Worm (Caenorhabditis elegans) whole organism, L3 larva: Measurements from ENCODE around the gene K11H12.8.

ENCODE experiments used
- R02D3.7 ChIP-seq: fragments of 150-350 bp; optimal IDR thresholded peaks from 2 replicates; lab custom pipeline; 2014; ENCODE audit warnings: missing biosample characterization, missing genetic modification characterization
- ZK546.5 ChIP-seq: sonication (generic microtip); optimal IDR thresholded peaks from 2 replicates; lab custom pipeline; 2017; ENCODE audit warnings: missing biosample characterization, missing genetic modification characterization
- ceh-28 ChIP-seq: fragments of 150-350 bp; optimal IDR thresholded peaks from 2 replicates; lab custom pipeline; 2014; ENCODE audit warnings: missing biosample characterization, missing genetic modification reagents, missing genetic modification characterization
- egl-27 ChIP-seq: sonication (generic microtip); optimal IDR thresholded peaks from 4 replicates; lab custom pipeline; 2017; ENCODE audit warnings: missing biosample characterization, missing genetic modification reagents, missing genetic modification characterization
- egl-5 ChIP-seq: fragments of 150-350 bp; optimal IDR thresholded peaks from 2 replicates; lab custom pipeline; 2017; ENCODE audit warnings: missing biosample characterization, missing genetic modification reagents, missing genetic modification characterization, inconsistent platforms
- elt-1 ChIP-seq: fragments of 150-350 bp; optimal IDR thresholded peaks from 2 replicates; lab custom pipeline; 2014; ENCODE audit warnings: missing biosample characterization, missing genetic modification characterization
- elt-2 ChIP-seq: sonication (generic microtip); optimal IDR thresholded peaks from 2 replicates; lab custom pipeline; 2016; ENCODE audit warnings: missing genetic modification reagents, mild to moderate bottlenecking, missing genetic modification characterization, missing compliant biosample characterization
- elt-3 ChIP-seq, 3 experiments: fragments of 150-350 bp in 1 of 3; sonication (generic microtip) in 2 of 3; optimal IDR thresholded peaks; 2 replicates in 2 of 3; 4 replicates in 1 of 3; lab custom pipeline; 2014 to 2017; ENCODE audit warnings: missing biosample characterization in 3 of 3, missing genetic modification characterization in 3 of 3
- fkh-2 ChIP-seq: fragments of 150-350 bp; optimal IDR thresholded peaks from 2 replicates; lab custom pipeline; 2014; ENCODE audit warnings: missing biosample characterization, missing genetic modification reagents, missing genetic modification characterization
- fos-1 ChIP-seq: fragments of 150-350 bp; optimal IDR thresholded peaks from 2 replicates; lab custom pipeline; 2014; ENCODE audit warnings: missing biosample characterization, missing genetic modification characterization
- hmg-11 ChIP-seq: sonication (generic microtip); optimal IDR thresholded peaks from 2 replicates; lab custom pipeline; 2016; ENCODE audit warnings: missing genetic modification characterization, missing compliant biosample characterization
- jun-1 ChIP-seq: fragments of 150-350 bp; optimal IDR thresholded peaks from 2 replicates; lab custom pipeline; 2014; ENCODE audit warnings: missing biosample characterization, missing genetic modification reagents, missing genetic modification characterization
- lin-39 ChIP-seq: fragments of 150-350 bp; optimal IDR thresholded peaks from 2 replicates; lab custom pipeline; 2018; ENCODE audit warnings: missing biosample characterization, missing genetic modification reagents, missing genetic modification characterization
- lsy-12 ChIP-seq: sonication (generic microtip); optimal IDR thresholded peaks from 2 replicates; lab custom pipeline; 2016; ENCODE audit warnings: mild to moderate bottlenecking, missing genetic modification characterization, missing compliant biosample characterization
- mdl-1 ChIP-seq: fragments of 150-350 bp; optimal IDR thresholded peaks from 2 replicates; lab custom pipeline; 2014; ENCODE audit warnings: missing biosample characterization, missing genetic modification characterization
- mml-1 ChIP-seq: fragments of 150-350 bp; sonication (generic microtip); optimal IDR thresholded peaks from 3 replicates; lab custom pipeline; 2014; ENCODE audit warnings: missing biosample characterization, missing genetic modification characterization
- nfya-1 ChIP-seq: sonication (generic microtip); optimal IDR thresholded peaks from 2 replicates; lab custom pipeline; 2017; ENCODE audit warnings: missing genetic modification characterization, mild to moderate bottlenecking, missing compliant biosample characterization, antibody characterized with exemption, moderate library complexity; ENCODE audit not compliant: insufficient read depth
- nhr-11 ChIP-seq: fragments of 150-350 bp; optimal IDR thresholded peaks from 2 replicates; lab custom pipeline; 2014; ENCODE audit warnings: missing biosample characterization, missing genetic modification characterization
- nhr-12 ChIP-seq: fragments of 150-350 bp; optimal IDR thresholded peaks from 2 replicates; lab custom pipeline; 2014; ENCODE audit warnings: missing biosample characterization, missing genetic modification characterization
- nhr-25 ChIP-seq: sonication (generic microtip); optimal IDR thresholded peaks from 2 replicates; lab custom pipeline; 2017; ENCODE audit warnings: missing biosample characterization, missing genetic modification characterization
- nhr-28 ChIP-seq: fragments of 150-350 bp; optimal IDR thresholded peaks from 2 replicates; lab custom pipeline; 2014; ENCODE audit warnings: missing biosample characterization, missing genetic modification characterization
- nhr-43 ChIP-seq: sonication (generic microtip); optimal IDR thresholded peaks from 2 replicates; lab custom pipeline; 2016; ENCODE audit warnings: mild to moderate bottlenecking, missing genetic modification characterization, missing compliant biosample characterization; ENCODE audit not compliant: poor library complexity, severe bottlenecking
- nhr-67 ChIP-seq: fragments of 150-350 bp; optimal IDR thresholded peaks from 2 replicates; lab custom pipeline; 2014; ENCODE audit warnings: missing biosample characterization, missing genetic modification characterization
- nhr-77 ChIP-seq: fragments of 150-350 bp; optimal IDR thresholded peaks from 2 replicates; lab custom pipeline; 2014; ENCODE audit warnings: missing biosample characterization, missing genetic modification characterization
- pha-4 ChIP-seq: fragments of 150-350 bp; optimal IDR thresholded peaks from 2 replicates; lab custom pipeline; 2014; ENCODE audit warnings: missing biosample characterization, missing genetic modification reagents, missing genetic modification characterization
- snpc-4 ChIP-seq: fragments of 150-350 bp; optimal IDR thresholded peaks from 2 replicates; lab custom pipeline; 2014; ENCODE audit warnings: missing biosample characterization, missing genetic modification characterization
- tbx-2 ChIP-seq: sonication (generic microtip); optimal IDR thresholded peaks from 2 replicates; lab custom pipeline; 2016; ENCODE audit warnings: mild to moderate bottlenecking, missing genetic modification characterization, missing compliant biosample characterization
- unc-39 ChIP-seq: sonication (generic microtip); optimal IDR thresholded peaks from 4 replicates; lab custom pipeline; 2017; ENCODE audit warnings: missing biosample characterization, missing genetic modification characterization
- unc-62 ChIP-seq: fragments of 150-350 bp; sonication (generic microtip); optimal IDR thresholded peaks from 4 replicates; lab custom pipeline; 2014; ENCODE audit warnings: missing biosample characterization, missing genetic modification reagents, missing genetic modification characterization

The K11H12.8 gene

ce11 chrIV:657932-658331 is 2.7 kb downstream of the K11H12.8 start (continued):
- peak; percentile 13 for TF ChIP-seq lsy-12 (tag; lab: Kevin White, UChicago)
- TF ChIP-seq fkh-2 (tag; lab: Kevin White, UChicago) = no peak
- peak; percentile 58 for TF ChIP-seq nfya-1 (tag; lab: Kevin White, UChicago)
- TF ChIP-seq, all 47 proteins: peak for 11

ce11 chrIV:658497-659177 is 3.4 kb downstream of the K11H12.8 start:
- TF ChIP-seq nhr-12 (no peak), elt-2 (tag; lab: Kevin White, UChicago) (peak; percentile 6), pha-4 (tag; lab: Kevin White, UChicago) (peak; percentile 28)

- TF ChIP-seq mdl-1 (tag; lab: Kevin White, UChicago) (no peak), fos-1 (tag; lab: Kevin White, UChicago) (no peak), nfya-1 (tag; lab: Kevin White, UChicago) (peak; percentile 5), ZK546.5 (tag; lab: Kevin White, UChicago) (no peak), nhr-11 (no peak), hmg-11 (tag; lab: Kevin White, UChicago) (peak; percentile 64), mml-1 (tag; lab: Kevin White, UChicago) (no peak), nhr-28 (no peak)
Measured at ce11 chrIV:659585-659984, 4.4 kb downstream of the K11H12.8 start.

- TF ChIP-seq unc-62 (GFP tag; lab: Kevin White, UChicago) (no peak), elt-3 (tag; optimal IDR thresholded peaks at IDR 0.05; lab: Kevin White, UChicago) (no peak), R02D3.7 (tag; lab: Kevin White, UChicago) (no peak), egl-5 (tag; lab: Kevin White, UChicago) (no peak), nhr-67 (tag; lab: Kevin White, UChicago) (no peak)
Measured at ce11 chrIV:661623-662022, 6.4 kb downstream of the K11H12.8 start.

ce11 chrIV:664122-664521 is 8.9 kb downstream of the K11H12.8 start:
- TF ChIP-seq lin-39 (tag; lab: Kevin White, UChicago) = peak; percentile 30
- no peak for TF ChIP-seq unc-39 (tag; lab: Kevin White, UChicago)
- TF ChIP-seq unc-62 (GFP tag; lab: Kevin White, UChicago) = peak; percentile 76
- TF ChIP-seq jun-1 (tag; lab: Kevin White, UChicago) = no peak
- TF ChIP-seq ceh-28 (tag; lab: Kevin White, UChicago) = peak; percentile 23
- TF ChIP-seq nhr-25 (tag; lab: Kevin White, UChicago) = peak; percentile 63
- TF ChIP-seq snpc-4 (tag; lab: Kevin White, UChicago) = peak; percentile 18
- TF ChIP-seq egl-27 (tag; lab: Kevin White, UChicago) = peak; percentile 7
- TF ChIP-seq hmg-11 (tag; lab: Kevin White, UChicago) = peak; percentile 49
- TF ChIP-seq lsy-12 (tag; lab: Kevin White, UChicago) = no peak
- TF ChIP-seq, all 47 proteins: peak for 7

ce11 chrIV:665225-665624 is 10.0 kb downstream of the K11H12.8 start, which contains the start of gene K11H12.7:
Gene K11H12.7 (plus strand): TSS chrIV:665525.
- TF ChIP-seq lsy-12 (tag; lab: Kevin White, UChicago) = no peak
- no peak for TF ChIP-seq nhr-12
- TF ChIP-seq nfya-1 (tag; lab: Kevin White, UChicago) = no peak
- no peak for TF ChIP-seq nhr-77
- no peak for TF ChIP-seq elt-3 (tag; optimal IDR thresholded peaks at IDR 0.05; lab: Kevin White, UChicago)

- TF ChIP-seq elt-1 (tag; lab: Kevin White, UChicago) (no peak), nhr-43 (tag; lab: Kevin White, UChicago) (no peak), nhr-12 (no peak), tbx-2 (tag; lab: Kevin White, UChicago) (no peak)
Measured at ce11 chrIV:666991-667390, 11.8 kb downstream of the K11H12.8 start, which contains the start of gene K11H12.6. Gene K11H12.6 (plus strand): TSS chrIV:667291.
